Worm (Caenorhabditis elegans) whole organism, L4 larva: ENCODE data around the gene F36G9.7.

Source experiments
- F10B5.3 ChIP-seq: sonication (generic microtip); optimal IDR thresholded peaks from 2 replicates; lab custom pipeline; 2016; ENCODE audit warnings: mild to moderate bottlenecking, missing genetic modification characterization, missing compliant biosample characterization
- T26A8.4 ChIP-seq: fragments of 200-800 bp; sonication (Bioruptor generic); IDR thresholded peaks from 2 replicates; pipeline ENCODE4 v1.3.6; 2022; ENCODE audit warnings: missing genetic modification characterization, missing compliant biosample characterization
- Y105C5A.15 ChIP-seq: fragments of 200-800 bp; sonication (Bioruptor generic); IDR thresholded peaks from 2 replicates; pipeline ENCODE4 v1.3.6; 2022; ENCODE audit warnings: missing genetic modification characterization, missing compliant biosample characterization
- aha-1 ChIP-seq: fragments of 150-350 bp; peaks from one replicate; lab custom pipeline; 2014; ENCODE audit warnings: missing biosample characterization, missing genetic modification characterization
- arid-1 ChIP-seq: fragments of 200-800 bp; sonication (Bioruptor generic); conservative IDR thresholded peaks from 2 replicates; pipeline ENCODE4 v1.3.6; 2022; ENCODE audit warnings: missing genetic modification reagents, missing genetic modification characterization, missing compliant biosample characterization
- attf-4 ChIP-seq: sonication (generic microtip); optimal IDR thresholded peaks from 3 replicates; lab custom pipeline; 2017; ENCODE audit warnings: missing biosample characterization, missing genetic modification characterization
- ceh-28 ChIP-seq: fragments of 150-350 bp; optimal IDR thresholded peaks from 2 replicates; lab custom pipeline; 2014; ENCODE audit warnings: missing biosample characterization, missing genetic modification reagents, missing genetic modification characterization
- ces-1 ChIP-seq: fragments of 150-350 bp; sonication (generic microtip); optimal IDR thresholded peaks from 4 replicates; lab custom pipeline; 2014; ENCODE audit warnings: missing biosample characterization, missing genetic modification reagents, missing genetic modification characterization
- cey-2 ChIP-seq: sonication (generic microtip); optimal IDR thresholded peaks from 3 replicates; lab custom pipeline; 2017; ENCODE audit warnings: missing genetic modification characterization, mild to moderate bottlenecking, missing compliant biosample characterization, antibody characterized with exemption, borderline replicate concordance; ENCODE audit not compliant: insufficient read depth
- duxl-1 ChIP-seq: sonication (generic microtip); optimal IDR thresholded peaks from 2 replicates; lab custom pipeline; 2016; ENCODE audit warnings: mild to moderate bottlenecking, missing genetic modification characterization, moderate library complexity, missing compliant biosample characterization; ENCODE audit not compliant: poor library complexity
- dve-1 ChIP-seq: sonication (generic microtip); optimal IDR thresholded peaks from 2 replicates; lab custom pipeline; 2017; ENCODE audit warnings: antibody characterized with exemption, mild to moderate bottlenecking, missing genetic modification characterization, missing compliant biosample characterization; ENCODE audit not compliant: insufficient read depth
- egl-43 ChIP-seq: fragments of 200-800 bp; sonication (Bioruptor generic); IDR thresholded peaks from 2 replicates; pipeline ENCODE4 v1.3.6; 2022; ENCODE audit warnings: missing genetic modification reagents, missing genetic modification characterization, missing compliant biosample characterization
- gei-8 ChIP-seq: fragments of 200-800 bp; sonication (Bioruptor generic); optimal IDR thresholded peaks from 2 replicates; lab custom pipeline; 2018; ENCODE audit warnings: mild to moderate bottlenecking, missing genetic modification characterization, missing compliant biosample characterization
- hif-1 ChIP-seq, 2 experiments: sonication (generic microtip); optimal IDR thresholded peaks; 2 replicates each; lab custom pipeline; 2016 to 2017; ENCODE audit warnings: missing compliant biosample characterization in 2 of 2, missing genetic modification characterization in 2 of 2, missing genetic modification reagents in 2 of 2, missing genotype in 2 of 2, mild to moderate bottlenecking in 1 of 2
- hlh-11 ChIP-seq: fragments of 200-800 bp; sonication (Bioruptor generic); optimal IDR thresholded peaks from 2 replicates; lab custom pipeline; 2018; ENCODE audit warnings: mild to moderate bottlenecking, missing genetic modification characterization, missing compliant biosample characterization
- hlh-30 ChIP-seq: sonication (generic microtip); optimal IDR thresholded peaks from 2 replicates; lab custom pipeline; 2017; ENCODE audit warnings: antibody characterized with exemption, mild to moderate bottlenecking, missing genetic modification characterization, missing compliant biosample characterization; ENCODE audit not compliant: insufficient read depth
- lin-1 ChIP-seq: fragments of 200-800 bp; sonication (Bioruptor generic); IDR thresholded peaks from 2 replicates; pipeline ENCODE4 v1.3.6; 2022; ENCODE audit warnings: missing genetic modification reagents, missing genetic modification characterization, missing compliant biosample characterization
- lin-13 ChIP-seq: fragments of 150-350 bp; optimal IDR thresholded peaks from 2 replicates; lab custom pipeline; 2014; ENCODE audit warnings: missing biosample characterization, missing genetic modification reagents, missing genetic modification characterization
- lin-15B ChIP-seq: fragments of 150-350 bp; sonication (generic microtip); optimal IDR thresholded peaks from 3 replicates; lab custom pipeline; 2014; ENCODE audit warnings: missing biosample characterization, missing genetic modification characterization
- lin-29 ChIP-seq: fragments of 200-800 bp; sonication (Bioruptor generic); IDR thresholded peaks from 2 replicates; pipeline ENCODE4 v1.3.6; 2022; ENCODE audit warnings: missing genetic modification reagents, missing genetic modification characterization, missing compliant biosample characterization
- lin-38 ChIP-seq: fragments of 200-800 bp; sonication (Bioruptor generic); IDR thresholded peaks from 2 replicates; pipeline ENCODE4 v1.3.6; 2022; ENCODE audit warnings: missing genetic modification reagents, missing genetic modification characterization, missing compliant biosample characterization
- lin-39 ChIP-seq: fragments of 150-350 bp; optimal IDR thresholded peaks from 2 replicates; lab custom pipeline; 2014; ENCODE audit warnings: missing biosample characterization, missing genetic modification reagents, missing genetic modification characterization
- lir-3 ChIP-seq: sonication (generic microtip); optimal IDR thresholded peaks from 2 replicates; lab custom pipeline; 2016; ENCODE audit warnings: mild to moderate bottlenecking, missing genetic modification characterization, missing compliant biosample characterization
- lsy-2 ChIP-seq, 2 experiments: fragments of 150-350 bp in 1 of 2; sonication (generic microtip) in 1 of 2; optimal IDR thresholded peaks; 2 replicates each; lab custom pipeline; 2014 to 2017; ENCODE audit warnings: missing biosample characterization in 2 of 2, missing genetic modification characterization in 2 of 2
- mdt-29 ChIP-seq: fragments of 200-800 bp; sonication (Bioruptor generic); IDR thresholded peaks from 2 replicates; pipeline ENCODE4 v1.3.6; 2022; ENCODE audit warnings: missing genetic modification reagents, missing genetic modification characterization, missing compliant biosample characterization
- nhr-10 ChIP-seq: fragments of 150-350 bp; optimal IDR thresholded peaks from 2 replicates; lab custom pipeline; 2014; ENCODE audit warnings: missing biosample characterization, missing genetic modification characterization
- pqm-1 ChIP-seq: sonication (generic microtip); optimal IDR thresholded peaks from 2 replicates; lab custom pipeline; 2017; ENCODE audit warnings: missing biosample characterization, missing genetic modification characterization
- rbr-2 ChIP-seq: sonication (generic microtip); optimal IDR thresholded peaks from 2 replicates; lab custom pipeline; 2016; ENCODE audit warnings: missing genotype, missing genetic modification characterization, missing compliant biosample characterization
- spr-3 ChIP-seq: fragments of 200-800 bp; sonication (Bioruptor generic); optimal IDR thresholded peaks from 2 replicates; lab custom pipeline; 2018; ENCODE audit warnings: mild to moderate bottlenecking, missing genetic modification characterization, missing compliant biosample characterization
- unc-62 ChIP-seq, 3 experiments: fragments of 150-350 bp in 1 of 3; sonication (generic microtip); optimal IDR thresholded peaks in 2 of 3; peaks in 1 of 3; 1 replicate in 1 of 3; 2 replicates in 2 of 3; lab custom pipeline; 2014 to 2017; ENCODE audit warnings: missing biosample characterization in 3 of 3, missing genetic modification characterization in 3 of 3, missing genetic modification reagents in 3 of 3, missing genotype in 1 of 3
- zfp-2 ChIP-seq: sonication (generic microtip); optimal IDR thresholded peaks from 2 replicates; lab custom pipeline; 2016; ENCODE audit warnings: mild to moderate bottlenecking, missing genetic modification characterization, missing compliant biosample characterization
- zip-2 ChIP-seq: fragments of 150-350 bp; optimal IDR thresholded peaks from 2 replicates; lab custom pipeline; 2014; ENCODE audit warnings: missing biosample characterization, missing genetic modification characterization

F36G9.7 gene

DNA sequence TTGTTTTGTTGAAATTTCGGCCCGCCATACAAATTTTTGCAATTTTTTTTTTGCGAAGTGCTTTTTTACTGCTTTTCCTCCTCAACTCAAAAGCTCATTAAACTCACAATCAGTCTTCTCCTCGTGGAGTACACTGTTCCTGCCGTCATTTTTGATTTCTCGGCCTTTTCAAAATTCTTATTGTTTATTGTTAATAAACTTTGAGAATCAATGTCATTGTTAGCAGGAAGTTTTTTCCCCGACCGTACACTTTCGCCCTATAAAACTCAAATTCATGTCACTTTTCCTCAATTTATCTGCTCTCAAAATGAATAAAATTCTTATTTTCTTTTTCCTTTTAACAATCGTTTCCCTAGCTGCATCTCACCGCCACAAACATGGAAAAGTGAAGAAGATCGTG, 6.3 kb upstream of the F36G9.7 start, which contains the start of gene clec-232:
TSS of gene clec-232 (plus strand) at position 301 of the 400 bp plus-strand sequence.
- TF ChIP-seq lin-38 (GFP tag; lab: Robert Waterston, UW) (no peak), spr-3 (GFP tag; lab: Kevin White, UChicago) (no peak), lin-29 (no peak), lir-3 (tag; lab: Kevin White, UChicago) (no peak), gei-8 (GFP tag; lab: Kevin White, UChicago) (no peak), ceh-28 (tag; lab: Kevin White, UChicago) (no peak)

DNA sequence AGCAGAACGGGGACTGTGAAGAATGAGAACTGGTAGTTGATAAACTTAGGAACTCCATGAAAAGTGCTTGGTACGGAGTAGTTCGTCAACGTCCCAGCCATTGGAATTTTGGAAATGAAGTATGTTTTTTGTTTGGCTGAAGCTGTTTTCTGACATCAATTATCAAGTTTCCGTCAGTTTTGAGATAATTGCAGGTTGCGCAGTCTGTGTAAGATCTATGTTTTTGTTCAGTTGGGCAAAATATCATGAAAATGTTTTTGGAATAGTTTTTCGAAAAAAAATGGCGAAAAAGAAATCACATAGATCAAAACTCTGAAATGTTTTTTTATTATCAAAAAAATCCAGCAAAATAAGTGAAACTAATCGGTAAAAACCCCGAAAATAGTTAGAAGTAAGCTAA, 5.3 kb upstream of the F36G9.7 start, which contains the start of gene sru-22:
TSS of gene sru-22 (minus strand) at position 101 of the 400 bp plus-strand sequence.
- peak; percentile 4 for TF ChIP-seq aha-1
- no peak for TF ChIP-seq cey-2 (tag; lab: Kevin White, UChicago)

DNA sequence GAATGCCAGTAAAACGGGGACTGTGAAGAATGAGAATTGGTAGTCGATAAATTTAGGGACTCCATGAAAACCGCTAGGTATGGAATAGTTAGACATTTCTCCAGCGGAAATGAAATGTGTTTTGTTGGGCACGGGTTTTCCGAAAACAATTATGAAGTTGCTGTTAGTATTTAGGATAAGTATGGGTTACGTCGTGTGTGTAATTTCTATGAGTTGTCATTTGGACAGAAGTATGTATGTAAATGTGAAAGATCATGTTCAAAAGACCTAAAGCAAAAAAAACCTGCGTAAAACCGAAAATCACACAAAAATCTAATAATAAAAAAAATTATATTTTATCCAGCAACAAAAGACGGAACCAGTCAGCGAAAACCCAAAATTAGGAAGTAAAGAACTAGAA, 2.9 kb upstream of the F36G9.7 start, which contains the start of gene sru-23:
TSS of gene sru-23 (minus strand) at position 101 of the 400 bp plus-strand sequence.
- TF ChIP-seq lin-15B (tag; lab: Kevin White, UChicago) (no peak), pqm-1 (tag; lab: Kevin White, UChicago) (no peak), ces-1 (GFP tag; lab: Kevin White, UChicago) (no peak), arid-1 (GFP tag; lab: Robert Waterston, UW) (no peak), dve-1 (tag; lab: Kevin White, UChicago) (no peak), hif-1 (tag; optimal IDR thresholded peaks at IDR 0.05; lab: Kevin White, UChicago) (no peak), lin-39 (tag; lab: Kevin White, UChicago) (no peak)

DNA sequence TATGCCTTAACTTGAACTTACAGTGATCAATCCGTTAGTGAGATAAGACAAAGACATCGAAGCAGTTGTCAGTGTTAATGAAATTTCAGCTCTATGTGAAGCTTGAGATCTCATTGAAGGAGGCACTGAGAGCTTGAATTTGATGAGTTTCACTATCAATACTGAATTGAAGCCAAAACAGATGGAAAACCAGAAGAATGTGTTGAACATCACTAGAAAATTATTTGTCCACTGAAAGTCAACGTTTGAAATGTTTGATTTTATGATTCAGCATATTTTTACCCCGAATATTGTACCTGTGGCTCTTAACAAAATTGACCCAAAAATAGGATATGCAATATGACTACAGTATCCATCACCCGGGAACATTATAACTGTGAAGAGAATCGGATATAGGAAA, 1.3 kb upstream of the F36G9.7 start:
- TF ChIP-seq unc-62 (GFP tag; optimal IDR thresholded peaks at IDR 0.05 in 1 of 2; lab: Kevin White, UChicago) (peak in 1 of 2 experiments; percentile 97), unc-62 (tag; optimal IDR thresholded peaks at IDR 0.05; lab: Kevin White, UChicago) (no peak), lsy-2 (tag; optimal IDR thresholded peaks at IDR 0.05; lab: Kevin White, UChicago) (no peak), lin-39 (tag; lab: Kevin White, UChicago) (no peak)
- TF ChIP-seq, all 104 proteins: peak for 1

DNA sequence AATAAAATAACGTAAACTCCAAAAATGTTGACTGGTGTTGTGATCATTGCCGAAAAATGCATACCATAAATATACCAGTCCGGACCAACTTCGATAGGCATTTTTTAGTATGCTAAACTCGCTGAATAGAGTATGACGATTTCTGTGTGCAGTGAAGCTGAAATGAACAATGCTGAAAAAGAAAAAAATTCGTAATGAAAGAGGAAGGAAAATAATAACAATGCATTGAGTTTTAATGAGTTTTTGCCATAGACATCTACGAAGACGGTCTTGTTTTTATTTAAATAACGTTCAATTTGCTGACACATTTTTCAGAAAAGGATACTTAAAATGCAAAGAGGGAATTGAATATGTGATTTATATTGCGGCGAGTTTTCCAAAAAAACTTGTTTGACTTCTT, 2.0 kb downstream of the F36G9.7 start, which contains the start of gene sri-1:
TSS of gene sri-1 (minus strand) at position 101 of the 400 bp plus-strand sequence.
- TF ChIP-seq lin-1 (GFP tag; lab: Robert Waterston, UW) (no peak), mdt-29 (GFP tag; lab: Robert Waterston, UW) (no peak), egl-43 (GFP tag; lab: Robert Waterston, UW) (no peak), attf-4 (tag; lab: Kevin White, UChicago) (no peak), zfp-2 (no peak), F10B5.3 (tag; lab: Kevin White, UChicago) (no peak), lin-13 (no peak), rbr-2 (tag; lab: Kevin White, UChicago) (no peak), zip-2 (tag; lab: Kevin White, UChicago) (no peak), duxl-1 (tag; lab: Kevin White, UChicago) (no peak), T26A8.4 (no peak), hlh-11 (tag; lab: Kevin White, UChicago) (no peak), Y105C5A.15 (GFP tag; lab: Robert Waterston, UW) (no peak), hlh-30 (tag; lab: Kevin White, UChicago) (no peak), nhr-10 (tag; lab: Kevin White, UChicago) (no peak), unc-62 (GFP tag; optimal IDR thresholded peaks at IDR 0.05 in 1 of 2; lab: Kevin White, UChicago) (no peak), unc-62 (tag; optimal IDR thresholded peaks at IDR 0.05; lab: Kevin White, UChicago) (no peak)
